Fruit fly (Drosophila melanogaster): Measurements from ENCODE around the gene CG34174.

DNA sequence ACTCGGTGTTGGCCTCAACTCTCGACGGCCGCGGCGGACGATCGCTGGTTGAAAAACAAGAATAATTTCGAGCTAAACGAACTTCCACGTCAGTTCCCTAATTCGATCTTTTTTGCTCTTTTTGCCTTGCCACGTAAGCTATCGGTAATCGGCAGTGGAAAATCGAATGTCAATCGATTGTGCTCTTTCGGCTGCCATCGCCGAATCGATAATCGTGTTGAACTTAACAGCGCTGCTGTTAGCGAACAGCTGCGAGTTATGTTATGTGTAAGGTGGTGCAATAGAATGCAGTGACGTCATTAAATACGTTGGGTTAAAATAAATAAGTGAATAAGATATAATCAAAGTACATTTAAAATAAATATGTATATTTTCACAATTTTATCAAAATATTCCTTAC lies 22.7 kb downstream of the CG34174 start, which contains the start of gene Sec24CD:
- TF ChIP-seq Myc (optimal IDR thresholded peaks at IDR 0.05) (no peak), dmrt93B (GFP tag; optimal IDR thresholded peaks at IDR 0.05) (no peak), rgr (GFP tag; optimal IDR thresholded peaks at IDR 0.05) (no peak)
